Fruit fly (Drosophila melanogaster) whole organism, embryonic: ENCODE measurements around the gene heix.

Source experiments
- Adf1 ChIP-seq: fragments of 200-800 bp; sonication (Bioruptor generic); IDR thresholded peaks from 2 replicates; pipeline ENCODE4 v1.3.6; 2022; ENCODE audit warnings: missing biosample characterization, missing genetic modification characterization
- Awh ChIP-seq: fragments of 200-800 bp; sonication (Bioruptor generic); IDR thresholded peaks from 2 replicates; pipeline ENCODE4, ENCODE4 v1.3.6; 2022; ENCODE audit warnings: missing biosample characterization, missing genetic modification characterization
- CG10274 ChIP-seq: fragments of 200-800 bp; sonication (Bioruptor generic); optimal IDR thresholded peaks from 3 replicates; lab custom pipeline; 2017; ENCODE audit warnings: missing biosample characterization, mild to moderate bottlenecking, missing genetic modification characterization
- CG10321 ChIP-seq: fragments of 200-800 bp; sonication (Bioruptor generic); IDR thresholded peaks from 2 replicates; pipeline ENCODE4 v1.3.6; 2022; ENCODE audit warnings: missing biosample characterization, missing genetic modification characterization
- CG13424 ChIP-seq: fragments of 200-800 bp; sonication (Bioruptor generic); optimal IDR thresholded peaks from 2 replicates; lab custom pipeline; 2019; ENCODE audit warnings: missing biosample characterization, mild to moderate bottlenecking, missing genetic modification characterization, moderate library complexity
- CG14860 ChIP-seq: fragments of 200-800 bp; sonication (Bioruptor generic); IDR thresholded peaks from 3 replicates; pipeline ENCODE4 v1.3.6; 2022; ENCODE audit warnings: missing biosample characterization, missing genetic modification characterization; ENCODE audit not compliant: partially characterized antibody
- CG15073 ChIP-seq: fragments of 200-800 bp; sonication (Bioruptor generic); optimal IDR thresholded peaks from 2 replicates; lab custom pipeline; 2016; ENCODE audit warnings: missing biosample characterization, missing genetic modification characterization
- CG17361 ChIP-seq: fragments of 200-800 bp; sonication (Bioruptor generic); IDR thresholded peaks from 3 replicates; pipeline ENCODE4 v1.3.6; 2022; ENCODE audit warnings: missing biosample characterization, missing genetic modification characterization
- CG2129 ChIP-seq: fragments of 200-800 bp; sonication (Bioruptor generic); IDR thresholded peaks from 2 replicates; pipeline ENCODE4 v1.3.6; 2022; ENCODE audit warnings: missing biosample characterization, missing genetic modification characterization; ENCODE audit not compliant: partially characterized antibody
- CG2202 ChIP-seq: fragments of 200-800 bp; sonication (Bioruptor generic); optimal IDR thresholded peaks from 2 replicates; lab custom pipeline; 2018; ENCODE audit warnings: missing biosample characterization, mild to moderate bottlenecking, missing genetic modification characterization
- CG2889 ChIP-seq: fragments of 200-800 bp; sonication (Bioruptor generic); IDR thresholded peaks from 3 replicates; pipeline ENCODE4 v1.3.6; 2022; ENCODE audit warnings: missing biosample characterization, missing genetic modification characterization
- CG3065 ChIP-seq: fragments of 200-800 bp; sonication (Bioruptor generic); optimal IDR thresholded peaks from 2 replicates; lab custom pipeline; 2016; ENCODE audit warnings: missing biosample characterization, missing genetic modification characterization
- CG32532 ChIP-seq: fragments of 200-800 bp; sonication (Bioruptor generic); IDR thresholded peaks from 2 replicates; pipeline ENCODE4 v1.3.6; 2022; ENCODE audit warnings: missing biosample characterization, missing genetic modification characterization
- CG4360 ChIP-seq: fragments of 200-800 bp; sonication (Bioruptor generic); IDR thresholded peaks from 2 replicates; pipeline ENCODE4 v1.3.6; 2022; ENCODE audit warnings: missing biosample characterization, missing genetic modification characterization
- CG4730 ChIP-seq: fragments of 200-800 bp; sonication (Bioruptor generic); IDR thresholded peaks from 2 replicates; pipeline ENCODE4 v1.3.6; 2022; ENCODE audit warnings: missing biosample characterization, missing genetic modification characterization
- CG4820 ChIP-seq: fragments of 200-800 bp; sonication (Bioruptor generic); optimal IDR thresholded peaks from 3 replicates; lab custom pipeline; 2016; ENCODE audit warnings: missing biosample characterization, missing genetic modification characterization
- CG5245 ChIP-seq: fragments of 200-800 bp; sonication (Bioruptor generic); optimal IDR thresholded peaks from 3 replicates; lab custom pipeline; 2016; ENCODE audit warnings: missing biosample characterization, missing genetic modification characterization
- CG6175 ChIP-seq: fragments of 200-800 bp; sonication (Bioruptor generic); IDR thresholded peaks from 3 replicates; pipeline ENCODE4 v1.3.6; 2022; ENCODE audit warnings: missing biosample characterization, missing genetic modification characterization
- CG7271 ChIP-seq: fragments of 200-800 bp; sonication (Bioruptor generic); optimal IDR thresholded peaks from 2 replicates; lab custom pipeline; 2018; ENCODE audit warnings: missing biosample characterization, mild to moderate bottlenecking, missing genetic modification characterization, moderate library complexity
- CG8478 ChIP-seq: fragments of >200 bp; optimal IDR thresholded peaks from 2 replicates; lab custom pipeline; 2018
- CG8765 ChIP-seq: fragments of 200-800 bp; sonication (Bioruptor generic); IDR thresholded peaks from 2 replicates; pipeline ENCODE4 v1.3.6; 2022; ENCODE audit warnings: missing biosample characterization, missing genetic modification characterization
- CG9797 ChIP-seq: fragments of 200-800 bp; sonication (Bioruptor generic); optimal IDR thresholded peaks from 3 replicates; lab custom pipeline; 2018; ENCODE audit warnings: missing biosample characterization, mild to moderate bottlenecking, missing genetic modification characterization
- E2f1 ChIP-seq: fragments of 200-800 bp; sonication (Bioruptor generic); IDR thresholded peaks from 2 replicates; pipeline ENCODE4 v1.3.6; 2022; ENCODE audit warnings: missing biosample characterization, missing genetic modification characterization
- Fer1 ChIP-seq: fragments of 200-800 bp; sonication (Bioruptor generic); optimal IDR thresholded peaks from 2 replicates; lab custom pipeline; 2017; ENCODE audit warnings: missing biosample characterization, mild to moderate bottlenecking, missing genetic modification characterization
- Fer2 ChIP-seq: fragments of 200-800 bp; sonication (Bioruptor generic); optimal IDR thresholded peaks from 2 replicates; lab custom pipeline; 2018; ENCODE audit warnings: missing biosample characterization, mild to moderate bottlenecking, missing genetic modification characterization, moderate library complexity
- Hand ChIP-seq: fragments of 200-800 bp; sonication (Bioruptor generic); optimal IDR thresholded peaks from 2 replicates; lab custom pipeline; 2017; ENCODE audit warnings: mild to moderate bottlenecking, missing biosample characterization, missing genetic modification reagents, missing genetic modification characterization
- Hey ChIP-seq: fragments of 200-800 bp; sonication (Bioruptor generic); optimal IDR thresholded peaks from 3 replicates; lab custom pipeline; 2018; ENCODE audit warnings: missing biosample characterization, mild to moderate bottlenecking, missing genetic modification characterization
- Oli ChIP-seq: fragments of 200-800 bp; sonication (Bioruptor generic); optimal IDR thresholded peaks from 2 replicates; lab custom pipeline; 2018; ENCODE audit warnings: missing biosample characterization, mild to moderate bottlenecking, missing genetic modification characterization, moderate library complexity
- Optix ChIP-seq: fragments of 200-800 bp; sonication (Bioruptor generic); IDR thresholded peaks from 3 replicates; pipeline ENCODE4 v1.3.6; 2022; ENCODE audit warnings: missing biosample characterization, missing genetic modification characterization
- Ravus ChIP-seq: fragments of 200-800 bp; sonication (Bioruptor generic); IDR thresholded peaks from 2 replicates; pipeline ENCODE4 v1.3.6; 2022; ENCODE audit warnings: missing biosample characterization, missing genetic modification characterization
- Rx ChIP-seq: fragments of 200-800 bp; sonication (Bioruptor generic); IDR thresholded peaks from 2 replicates; pipeline ENCODE4 v1.3.6; 2022; ENCODE audit warnings: missing biosample characterization, missing genetic modification characterization
- ac ChIP-seq: fragments of 200-800 bp; sonication (Bioruptor generic); optimal IDR thresholded peaks from 3 replicates; lab custom pipeline; 2017; ENCODE audit warnings: missing biosample characterization, mild to moderate bottlenecking, missing genetic modification characterization
- ase ChIP-seq: fragments of 200-800 bp; sonication (Bioruptor generic); IDR thresholded peaks from 3 replicates; pipeline ENCODE4 v1.3.6; 2022; ENCODE audit warnings: missing biosample characterization, missing genetic modification characterization
- caup ChIP-seq: fragments of 200-800 bp; sonication (Bioruptor generic); optimal IDR thresholded peaks from 3 replicates; lab custom pipeline; 2017; ENCODE audit warnings: missing biosample characterization, mild to moderate bottlenecking, missing genetic modification characterization, moderate library complexity; ENCODE audit not compliant: severe bottlenecking
- chinmo ChIP-seq: fragments of 200-800 bp; sonication (Bioruptor generic); IDR thresholded peaks from 4 replicates; pipeline ENCODE4 v1.3.6; 2022; ENCODE audit warnings: missing biosample characterization, missing genetic modification characterization; ENCODE audit not compliant: partially characterized antibody
- cwo ChIP-seq: fragments of 200-800 bp; sonication (Bioruptor generic); optimal IDR thresholded peaks from 3 replicates; lab custom pipeline; 2017; ENCODE audit warnings: missing biosample characterization, missing genetic modification characterization, mild to moderate bottlenecking, moderate library complexity, missing genetic modification reagents
- dysf ChIP-seq: fragments of 200-800 bp; sonication (Bioruptor generic); IDR thresholded peaks from 3 replicates; pipeline ENCODE4 v1.3.6; 2022; ENCODE audit warnings: missing biosample characterization, missing genetic modification characterization
- eve ChIP-seq, 2 experiments: fragments of >200 bp; optimal IDR thresholded peaks; 2 replicates each; lab custom pipeline; 2017; ENCODE audit warnings: missing biosample characterization in 2 of 2, missing genetic modification characterization in 2 of 2
- fd96Cb ChIP-seq: fragments of 200-800 bp; sonication (Bioruptor generic); optimal IDR thresholded peaks from 2 replicates; lab custom pipeline; 2018; ENCODE audit warnings: missing biosample characterization, mild to moderate bottlenecking, missing genetic modification characterization, moderate library complexity
- gcm ChIP-seq: fragments of 200-800 bp; sonication (Bioruptor generic); optimal IDR thresholded peaks from 2 replicates; lab custom pipeline; 2019; ENCODE audit warnings: missing biosample characterization, mild to moderate bottlenecking, missing genetic modification characterization, moderate library complexity
- hkb ChIP-seq, 2 experiments: fragments of 200-800 bp in 1 of 2; fragments of >200 bp in 1 of 2; sonication (Bioruptor generic) in 1 of 2; IDR thresholded peaks in 1 of 2; optimal IDR thresholded peaks in 1 of 2; 2 replicates each; pipeline versions ENCODE4 v1.3.6 to Lab custom; 2017 to 2022; ENCODE audit warnings: missing biosample characterization in 1 of 2, missing genetic modification characterization in 1 of 2
- pb ChIP-seq: fragments of 200-800 bp; sonication (Bioruptor generic); optimal IDR thresholded peaks from 3 replicates; lab custom pipeline; 2016; ENCODE audit warnings: missing biosample characterization, missing genetic modification characterization
- prd ChIP-seq, 3 experiments: fragments of >200 bp in 2 of 3; fragments of 200-800 bp in 1 of 3; sonication (Bioruptor generic) in 1 of 3; optimal IDR thresholded peaks in 2 of 3; IDR thresholded peaks in 1 of 3; 2 replicates in 2 of 3; 3 replicates in 1 of 3; pipeline versions ENCODE4 v1.3.6 to Lab custom; 2017 to 2022; ENCODE audit warnings: missing biosample characterization in 1 of 3, missing genetic modification characterization in 1 of 3
- ssp ChIP-seq: fragments of 200-800 bp; sonication (Bioruptor generic); IDR thresholded peaks from 2 replicates; pipeline ENCODE4 v1.3.6; 2022; ENCODE audit warnings: missing biosample characterization, missing genetic modification characterization
- stc ChIP-seq: fragments of 200-800 bp; sonication (Bioruptor generic); IDR thresholded peaks from 2 replicates; pipeline ENCODE4 v1.3.6; 2022; ENCODE audit warnings: missing biosample characterization, missing genetic modification characterization
- tap ChIP-seq: fragments of 200-800 bp; optimal IDR thresholded peaks from 3 replicates; lab custom pipeline; 2019; ENCODE audit warnings: missing biosample characterization, mild to moderate bottlenecking, missing genetic modification characterization, moderate library complexity
- tgo ChIP-seq: fragments of 200-800 bp; sonication (Bioruptor generic); IDR thresholded peaks from 3 replicates; pipeline ENCODE4 v1.3.6; 2022; ENCODE audit warnings: missing biosample characterization, missing genetic modification characterization
- trem ChIP-seq: fragments of 200-800 bp; optimal IDR thresholded peaks from 3 replicates; lab custom pipeline; 2019; ENCODE audit warnings: missing biosample characterization, mild to moderate bottlenecking, missing genetic modification characterization, moderate library complexity
- trh ChIP-seq: fragments of 200-800 bp; sonication (Bioruptor generic); optimal IDR thresholded peaks from 2 replicates; lab custom pipeline; 2016; ENCODE audit warnings: missing biosample characterization, missing genetic modification characterization

The heix gene

DNA sequence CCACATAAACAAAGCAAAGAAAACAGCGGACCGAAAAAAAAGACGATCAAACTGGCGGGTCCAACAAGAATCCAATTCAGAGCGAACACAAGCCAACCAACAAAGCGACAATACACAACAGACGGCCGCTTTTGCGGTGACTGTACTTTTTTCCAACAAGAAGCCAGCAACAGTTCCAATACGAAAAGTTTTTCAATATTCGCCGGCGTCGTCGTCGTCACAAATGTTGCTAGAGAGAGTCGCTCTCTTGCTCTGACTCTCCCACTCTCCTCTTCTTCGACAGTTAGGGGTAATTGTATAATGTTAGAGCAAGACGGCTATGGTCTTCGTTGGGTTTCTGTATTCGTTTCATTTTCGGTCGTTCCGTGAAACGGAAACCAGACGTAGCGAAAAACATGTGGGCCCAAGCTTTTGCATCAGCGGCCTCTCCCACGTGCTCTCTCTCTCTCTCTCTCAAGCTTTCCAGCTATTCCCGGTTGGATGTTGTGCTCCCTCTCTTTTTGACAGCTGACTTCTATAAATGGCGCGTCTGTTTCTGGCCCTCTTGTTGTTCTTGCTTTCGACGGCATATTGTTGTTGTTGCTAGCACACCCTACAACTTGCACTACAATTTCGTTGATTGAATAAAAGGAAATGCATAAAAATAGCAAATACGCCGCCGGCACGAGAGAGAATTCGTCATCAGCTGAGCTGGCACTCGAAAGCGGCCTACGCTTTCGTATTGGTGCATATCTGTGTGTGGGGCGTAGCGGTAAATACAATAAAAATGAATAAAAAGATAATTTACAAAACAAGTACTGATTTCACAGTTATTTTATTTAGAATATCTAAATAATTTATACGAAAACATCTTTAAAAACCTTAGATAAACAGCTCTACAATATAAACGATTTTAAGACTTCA is 30.2 kb downstream of the heix start (continued):
- peak; percentile 93 for TF ChIP-seq Hand
- TF ChIP-seq cwo (GFP tag; lab: Kevin White, UChicago), result peak; percentile 73
- TF ChIP-seq caup, result peak; percentile 96
- peak; percentile 17 for TF ChIP-seq ac (GFP tag; lab: Kevin White, UChicago)
- peak; percentile 82 for TF ChIP-seq tap (tag; lab: Kevin White, UChicago)
- TF ChIP-seq Fer2 (tag; lab: Kevin White, UChicago), result peak; percentile 72
- TF ChIP-seq Rx, result no peak
- no peak for TF ChIP-seq CG10321
- TF ChIP-seq Awh (GFP tag; lab: Robert Waterston, UW), result no peak
- TF ChIP-seq dysf (GFP tag; lab: Robert Waterston, UW), result no peak
- no peak for TF ChIP-seq CG8478 (lab: Kevin White, UChicago)
- TF ChIP-seq CG9797, result peak; percentile 26
- no peak for TF ChIP-seq stc (GFP tag; lab: Robert Waterston, UW)
- no peak for TF ChIP-seq chinmo
- peak; percentile 24 for TF ChIP-seq CG13424 (tag; lab: Kevin White, UChicago)
- no peak for TF ChIP-seq CG4730 (GFP tag; lab: Robert Waterston, UW)
- TF ChIP-seq hkb (optimal IDR thresholded peaks at IDR 0.05; lab: Kevin White, UChicago), result no peak
- TF ChIP-seq hkb (GFP tag; IDR thresholded peaks at IDR 0.05; lab: Robert Waterston, UW), result no peak
- TF ChIP-seq CG2129 (GFP tag; lab: Robert Waterston, UW), result no peak
- TF ChIP-seq CG15073 (GFP tag; lab: Kevin White, UChicago), result no peak
- peak; percentile 43 for TF ChIP-seq CG7271 (tag; lab: Kevin White, UChicago)
- TF ChIP-seq Optix, result no peak
- TF ChIP-seq CG4360 (GFP tag; lab: Robert Waterston, UW), result no peak
- TF ChIP-seq trh (GFP tag; lab: Kevin White, UChicago), result no peak
- TF ChIP-seq fd96Cb (tag; lab: Kevin White, UChicago), result no peak
- TF ChIP-seq CG17361 (GFP tag; lab: Robert Waterston, UW), result no peak
- TF ChIP-seq pb (GFP tag; lab: Kevin White, UChicago), result peak; percentile 72
- no peak for TF ChIP-seq CG32532 (GFP tag; lab: Robert Waterston, UW)
- TF ChIP-seq gcm (GFP tag; lab: Kevin White, UChicago), result peak; percentile 92
- TF ChIP-seq E2f1 (GFP tag; lab: Robert Waterston, UW), result no peak
- TF ChIP-seq CG10274, result peak; percentile 68
- no peak for TF ChIP-seq CG5245 (GFP tag; lab: Kevin White, UChicago)
- TF ChIP-seq Adf1 (GFP tag; lab: Robert Waterston, UW), result no peak
- peak; percentile 18 for TF ChIP-seq trem (tag; lab: Kevin White, UChicago)
- no peak for TF ChIP-seq CG3065 (GFP tag; lab: Kevin White, UChicago)
- TF ChIP-seq ssp (GFP tag; lab: Robert Waterston, UW), result no peak
- no peak for TF ChIP-seq CG6175 (GFP tag; lab: Robert Waterston, UW)
- TF ChIP-seq eve (GFP tag; optimal IDR thresholded peaks at IDR 0.05; lab: Kevin White, UChicago), result no peak
- no peak for TF ChIP-seq tgo
- no peak for TF ChIP-seq prd (optimal IDR thresholded peaks at IDR 0.05; lab: Kevin White, UChicago)
- TF ChIP-seq prd (GFP tag; IDR thresholded peaks at IDR 0.05; lab: Robert Waterston, UW), result no peak
- TF ChIP-seq CG4820, result no peak
- no peak for TF ChIP-seq CG8765 (GFP tag; lab: Robert Waterston, UW)
- TF ChIP-seq Ravus (GFP tag; lab: Robert Waterston, UW), result no peak
- TF ChIP-seq Hey (tag; lab: Kevin White, UChicago), result peak; percentile 83
- TF ChIP-seq Oli (tag; lab: Kevin White, UChicago), result peak; percentile 0
- TF ChIP-seq CG2202 (tag; lab: Kevin White, UChicago), result peak; percentile 52
- TF ChIP-seq CG2889 (GFP tag; lab: Robert Waterston, UW), result no peak
- no peak for TF ChIP-seq CG14860 (GFP tag; lab: Robert Waterston, UW)
- peak; percentile 97 for TF ChIP-seq Fer1 (GFP tag; lab: Kevin White, UChicago)
- no peak for TF ChIP-seq ase (GFP tag; lab: Robert Waterston, UW)
